Worm (Caenorhabditis elegans) whole organism, young adult: ENCODE data around the gene evl-20.
"Not testable (repeated sequence)": the region's sequence is repeated elsewhere in the genome, so short reads cannot be mapped to it uniquely, and the experiment has no call there.

Experiments used
- C17E4.6 ChIP-seq: fragments of 200-800 bp; sonication (Bioruptor generic); IDR thresholded peaks from 2 replicates; pipeline ENCODE4 v1.3.6; 2022; ENCODE audit warnings: missing genetic modification reagents, missing genetic modification characterization, missing compliant biosample characterization
- D2030.7 ChIP-seq: fragments of 200-800 bp; sonication (Bioruptor generic); IDR thresholded peaks from 2 replicates; pipeline ENCODE4 v1.3.6; 2022; ENCODE audit warnings: missing genetic modification reagents, missing genetic modification characterization, missing compliant biosample characterization
- Y67H2A.10 ChIP-seq: fragments of 200-800 bp; sonication (Bioruptor generic); conservative IDR thresholded peaks from 2 replicates; pipeline ENCODE4 v1.3.6; 2022; ENCODE audit warnings: missing genetic modification reagents, missing genetic modification characterization, missing compliant biosample characterization
- ama-1 ChIP-seq, 3 experiments: fragments of 150-350 bp in 1 of 3; sonication (generic microtip) in 2 of 3; optimal IDR thresholded peaks; 2 replicates each; lab custom pipeline; 2014 to 2018; ENCODE audit warnings: missing biosample characterization in 2 of 3, missing genetic modification characterization in 2 of 3, missing genetic modification reagents in 2 of 3
- aptf-3 ChIP-seq: fragments of 200-800 bp; sonication (Bioruptor generic); IDR thresholded peaks from 2 replicates; pipeline ENCODE4 v1.3.6; 2022; ENCODE audit warnings: missing genetic modification characterization, missing compliant biosample characterization
- attf-5 ChIP-seq: fragments of 200-800 bp; sonication (Bioruptor generic); optimal IDR thresholded peaks from 2 replicates; lab custom pipeline; 2018; ENCODE audit warnings: mild to moderate bottlenecking, missing genetic modification characterization, missing compliant biosample characterization
- cebp-1 ChIP-seq, 2 experiments: fragments of 200-800 bp in 1 of 2; sonication (Bioruptor generic) in 1 of 2; sonication (generic microtip) in 1 of 2; IDR thresholded peaks in 1 of 2; optimal IDR thresholded peaks in 1 of 2; 2 replicates each; pipeline versions ENCODE4 v1.3.6 to Lab custom; 2017 to 2022; ENCODE audit warnings: missing compliant biosample characterization in 2 of 2, missing genetic modification characterization in 2 of 2, mild to moderate bottlenecking in 1 of 2, missing genetic modification reagents in 1 of 2, moderate library complexity in 1 of 2
- cebp-2 ChIP-seq: fragments of 200-800 bp; sonication (Bioruptor generic); IDR thresholded peaks from 2 replicates; pipeline ENCODE4 v1.3.6; 2022; ENCODE audit warnings: missing genetic modification characterization, missing compliant biosample characterization
- ceh-27 ChIP-seq: fragments of 200-800 bp; sonication (Bioruptor generic); optimal IDR thresholded peaks from 2 replicates; lab custom pipeline; 2018; ENCODE audit warnings: mild to moderate bottlenecking, missing genetic modification characterization, moderate library complexity, missing compliant biosample characterization
- ceh-40 ChIP-seq: fragments of 200-800 bp; sonication (Bioruptor generic); IDR thresholded peaks from 2 replicates; pipeline ENCODE4 v1.3.6; 2022; ENCODE audit warnings: missing genetic modification characterization, missing compliant biosample characterization
- dox-1 ChIP-seq: fragments of 200-800 bp; sonication (Bioruptor generic); IDR thresholded peaks from 2 replicates; pipeline ENCODE4 v1.3.6; 2022; ENCODE audit warnings: missing genetic modification reagents, missing genetic modification characterization, missing compliant biosample characterization
- egrh-3 ChIP-seq: fragments of 200-800 bp; sonication (Bioruptor generic); IDR thresholded peaks from 2 replicates; pipeline ENCODE4 v1.3.6; 2022; ENCODE audit warnings: missing genetic modification reagents, missing genetic modification characterization, missing compliant biosample characterization
- hlh-26 ChIP-seq: fragments of 200-800 bp; sonication (Bioruptor generic); conservative IDR thresholded peaks from 2 replicates; pipeline ENCODE4 v1.3.6; 2022; ENCODE audit warnings: missing genetic modification reagents, missing genetic modification characterization, missing compliant biosample characterization
- hsf-1 ChIP-seq: fragments of 200-800 bp; sonication (Bioruptor generic); IDR thresholded peaks from 2 replicates; pipeline ENCODE4 v1.3.6; 2022; ENCODE audit warnings: missing genetic modification reagents, missing genetic modification characterization, missing compliant biosample characterization
- lin-26 ChIP-seq: fragments of 200-800 bp; sonication (Bioruptor generic); IDR thresholded peaks from 2 replicates; pipeline ENCODE4 v1.3.6; 2022; ENCODE audit warnings: missing genetic modification reagents, missing genetic modification characterization, missing compliant biosample characterization
- lin-35 ChIP-seq, 3 experiments: fragments of 150-350 bp in 2 of 3; sonication (generic microtip) in 1 of 3; optimal IDR thresholded peaks; 2 replicates each; lab custom pipeline; 2014 to 2018; ENCODE audit warnings: missing biosample characterization in 3 of 3, missing genetic modification characterization in 3 of 3, missing genetic modification reagents in 3 of 3
- lin-54 ChIP-seq: fragments of 200-800 bp; sonication (Bioruptor generic); optimal IDR thresholded peaks from 2 replicates; lab custom pipeline; 2018; ENCODE audit warnings: mild to moderate bottlenecking, missing genetic modification characterization, missing compliant biosample characterization
- lsy-27 ChIP-seq: sonication (generic microtip); optimal IDR thresholded peaks from 2 replicates; lab custom pipeline; 2017; ENCODE audit warnings: missing genetic modification characterization, mild to moderate bottlenecking, missing compliant biosample characterization, antibody characterized with exemption, missing genotype, borderline replicate concordance; ENCODE audit not compliant: insufficient read depth
- madf-3 ChIP-seq: fragments of 200-800 bp; sonication (Bioruptor generic); IDR thresholded peaks from 2 replicates; pipeline ENCODE4 v1.3.6; 2022; ENCODE audit warnings: missing genetic modification reagents, missing genetic modification characterization, missing compliant biosample characterization
- madf-6 ChIP-seq: fragments of 200-800 bp; sonication (Bioruptor generic); IDR thresholded peaks from 2 replicates; pipeline ENCODE4 v1.3.6; 2022; ENCODE audit warnings: missing genetic modification reagents, missing genetic modification characterization, missing compliant biosample characterization
- madf-8 ChIP-seq: fragments of 200-800 bp; sonication (Bioruptor generic); conservative IDR thresholded peaks from 2 replicates; pipeline ENCODE4 v1.3.6; 2022; ENCODE audit warnings: missing genetic modification reagents, missing genetic modification characterization, missing compliant biosample characterization
- nfyb-1 ChIP-seq: fragments of 200-800 bp; sonication (Bioruptor generic); IDR thresholded peaks from 2 replicates; pipeline ENCODE4 v1.3.6; 2022; ENCODE audit warnings: missing genetic modification reagents, missing genetic modification characterization, missing compliant biosample characterization
- nhr-90 ChIP-seq: sonication (generic microtip); optimal IDR thresholded peaks from 2 replicates; lab custom pipeline; 2016; ENCODE audit warnings: missing genotype, mild to moderate bottlenecking, missing genetic modification characterization, missing compliant biosample characterization
- pbrm-1 ChIP-seq: fragments of 200-800 bp; sonication (Bioruptor generic); IDR thresholded peaks from 2 replicates; pipeline ENCODE4 v1.3.6; 2022; ENCODE audit warnings: missing genetic modification reagents, missing genetic modification characterization, missing compliant biosample characterization
- rcor-1 ChIP-seq: fragments of 200-800 bp; sonication (Bioruptor generic); IDR thresholded peaks from 2 replicates; pipeline ENCODE4 v1.3.6; 2022; ENCODE audit warnings: missing genetic modification reagents, missing genetic modification characterization, missing compliant biosample characterization
- rpc-1 ChIP-seq, 2 experiments: fragments of 150-350 bp in 1 of 2; sonication (generic microtip) in 1 of 2; optimal IDR thresholded peaks; 2 replicates each; lab custom pipeline; 2014 to 2018; ENCODE audit warnings: missing biosample characterization in 1 of 2, missing genetic modification characterization in 1 of 2, missing genetic modification reagents in 1 of 2, missing genotype in 1 of 2
- snpc-3.4 ChIP-seq: sonication (generic microtip); optimal IDR thresholded peaks from 2 replicates; lab custom pipeline; 2017; ENCODE audit warnings: missing genetic modification characterization, mild to moderate bottlenecking, missing compliant biosample characterization, antibody characterized with exemption, moderate library complexity, missing genotype, missing genetic modification reagents
- snpc-4 ChIP-seq, 5 experiments: fragments of 150-350 bp in 1 of 5; sonication (generic microtip) in 4 of 5; optimal IDR thresholded peaks; 2 replicates each; lab custom pipeline; 2014 to 2018; ENCODE audit warnings: missing genetic modification characterization in 5 of 5, missing biosample characterization in 3 of 5, antibody characterized with exemption in 2 of 5, mild to moderate bottlenecking in 2 of 5, missing compliant biosample characterization in 2 of 5, missing genotype in 2 of 5, moderate library complexity in 2 of 5, missing genetic modification reagents in 1 of 5
- zfh-2 ChIP-seq: fragments of 200-800 bp; sonication (Bioruptor generic); conservative IDR thresholded peaks from 2 replicates; pipeline ENCODE4 v1.3.6; 2022; ENCODE audit warnings: missing genetic modification reagents, missing genetic modification characterization, missing compliant biosample characterization
- ztf-25 ChIP-seq: fragments of 200-800 bp; sonication (Bioruptor generic); IDR thresholded peaks from 2 replicates; pipeline ENCODE4 v1.3.6; 2022; ENCODE audit warnings: missing genetic modification reagents, missing genetic modification characterization, missing compliant biosample characterization

Gene evl-20

DNA sequence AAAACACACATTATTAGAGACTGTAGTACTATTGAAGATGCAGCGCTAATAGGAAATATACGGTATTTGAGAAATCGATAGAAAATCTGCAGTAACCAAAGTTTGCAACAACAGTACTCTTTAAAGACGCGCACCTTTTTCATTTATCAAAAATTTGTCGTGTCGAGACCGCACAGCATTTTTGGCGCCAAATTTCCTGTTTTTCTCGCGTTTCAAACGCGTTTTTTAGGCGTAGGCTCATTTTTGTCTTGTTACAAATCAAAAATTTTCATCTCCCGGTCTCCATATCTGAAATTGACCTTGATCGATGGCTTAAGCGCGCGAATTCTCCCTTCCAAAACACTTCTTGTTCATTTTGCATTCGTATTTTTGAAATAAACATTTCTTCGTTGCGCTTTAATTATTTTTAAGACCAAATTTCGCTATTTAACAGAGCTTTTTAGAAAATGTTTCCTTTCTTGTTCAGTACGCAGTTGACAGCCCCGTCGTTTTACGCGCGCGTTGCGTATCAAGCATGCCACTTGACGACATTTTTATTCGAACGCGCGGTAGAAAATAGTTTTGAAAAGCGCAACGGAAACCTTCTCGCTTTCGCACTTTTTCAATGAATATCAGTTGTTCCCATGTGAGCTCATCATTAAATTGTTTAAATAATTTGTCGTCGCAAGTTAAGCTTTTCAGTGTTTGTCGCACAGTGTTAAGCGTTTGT, 12.7 kb downstream of the evl-20 start (continued):
- TF ChIP-seq hsf-1 (GFP tag; lab: Robert Waterston, UW) = peak; percentile 74
- peak; percentile 24; the same call in 1 of the 2 replicates for TF ChIP-seq D2030.7 (GFP tag; lab: Robert Waterston, UW)
- TF ChIP-seq cebp-2 (GFP tag; lab: Robert Waterston, UW) = no peak
- TF ChIP-seq ama-1 (optimal IDR thresholded peaks at IDR 0.05; lab: Kevin White, UChicago) = no peak
- no peak for TF ChIP-seq ama-1 (GFP tag; optimal IDR thresholded peaks at IDR 0.05; lab: Kevin White, UChicago)
- TF ChIP-seq ztf-25 (GFP tag; lab: Robert Waterston, UW) = no peak
- peak; percentile 74 for TF ChIP-seq snpc-3.4 (tag; lab: Kevin White, UChicago)
- TF ChIP-seq ceh-27 (GFP tag; lab: Kevin White, UChicago) = no peak
- TF ChIP-seq, all 124 proteins: peak for 15

- TF ChIP-seq cebp-1 (GFP tag; IDR thresholded peaks at IDR 0.05; lab: Robert Waterston, UW) (peak; percentile 96), cebp-1 (tag; optimal IDR thresholded peaks at IDR 0.05; lab: Kevin White, UChicago) (peak; percentile 99), lin-35 (GFP tag; optimal IDR thresholded peaks at IDR 0.05; lab: Kevin White, UChicago) (peak in 1 of 3 experiments; percentile 53), snpc-4 (GFP tag; optimal IDR thresholded peaks at IDR 0.05; lab: Kevin White, UChicago) (no peak), snpc-4 (tag; optimal IDR thresholded peaks at IDR 0.05; lab: Kevin White, UChicago) (no peak), nhr-90 (tag; lab: Kevin White, UChicago) (no peak), C17E4.6 (GFP tag; lab: Robert Waterston, UW) (no peak), zfh-2 (GFP tag; lab: Robert Waterston, UW) (peak; percentile 69; the same call in 1 of the 2 replicates), pbrm-1 (GFP tag; lab: Robert Waterston, UW) (0 out of 2 replicates have a peak, but pooled peaks have one; percentile 22), Y67H2A.10 (peak; percentile 8; the same call in 1 of the 2 replicates), lin-54 (peak; percentile 26), rcor-1 (GFP tag; lab: Robert Waterston, UW) (no peak), lsy-27 (tag; lab: Kevin White, UChicago) (no peak), attf-5 (GFP tag; lab: Kevin White, UChicago) (peak; percentile 76), nfyb-1 (GFP tag; lab: Robert Waterston, UW) (peak; percentile 14; the same call in 1 of the 2 replicates), lin-26 (peak; percentile 27; the same call in 1 of the 2 replicates), hlh-26 (GFP tag; lab: Robert Waterston, UW) (no peak), madf-8 (GFP tag; lab: Robert Waterston, UW) (no peak)
Measured at ce11 chrII:8457438-8457837, 13.3 kb downstream of the evl-20 start, which contains the start of gene zyg-9. TSS of gene zyg-9 (plus strand) at chrII:8457818.

- TF ChIP-seq rcor-1 (GFP tag; lab: Robert Waterston, UW) = peak; percentile 18; the same call in 1 of the 2 replicates
- TF ChIP-seq ceh-40 (GFP tag; lab: Robert Waterston, UW) = 0 out of 2 replicates have a peak, but pooled peaks have one; percentile 33
- peak; percentile 51 for TF ChIP-seq egrh-3 (GFP tag; lab: Robert Waterston, UW)
- peak; percentile 97 for TF ChIP-seq hsf-1 (GFP tag; lab: Robert Waterston, UW)
- TF ChIP-seq rpc-1 (optimal IDR thresholded peaks at IDR 0.05; lab: Kevin White, UChicago) = peak; percentile 3
- not testable (repeated sequence) for TF ChIP-seq rpc-1 (tag; optimal IDR thresholded peaks at IDR 0.05; lab: Kevin White, UChicago)
- TF ChIP-seq dox-1 (GFP tag; lab: Robert Waterston, UW) = peak; percentile 68
- TF ChIP-seq aptf-3 (GFP tag; lab: Robert Waterston, UW) = peak; percentile 79; the same call in 1 of the 2 replicates
- peak; percentile 27 for TF ChIP-seq madf-6 (GFP tag; lab: Robert Waterston, UW)
- TF ChIP-seq madf-3 (GFP tag; lab: Robert Waterston, UW) = peak; percentile 68; the same call in 1 of the 2 replicates
- TF ChIP-seq, all 124 proteins: peak for 9; not testable (repeated sequence) for 115
Measured at ce11 chrII:8459832-8460566, 15.9 kb downstream of the evl-20 start.
